Worm (Caenorhabditis elegans): Measurements from ENCODE around the gene ceh-21.

The ceh-21 gene

DNA sequence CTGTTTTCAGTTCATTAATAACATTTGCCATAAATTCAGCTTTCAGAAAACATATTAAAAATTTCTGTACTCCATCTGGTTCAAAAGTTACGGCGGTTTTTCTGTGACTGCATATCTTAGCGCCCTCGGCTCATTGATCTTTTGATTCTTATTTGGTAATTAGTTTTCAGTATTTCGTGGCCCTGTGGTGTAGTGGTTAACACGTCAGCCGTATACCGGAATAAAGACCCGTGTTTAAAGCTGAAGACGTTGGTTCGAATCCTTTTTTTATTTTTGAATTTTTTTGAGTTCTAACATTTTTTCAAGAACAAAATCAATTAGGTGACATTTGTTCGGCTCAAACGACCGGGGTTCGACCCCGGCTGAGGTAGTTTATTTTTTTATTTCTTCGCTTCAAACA is 22.1 kb downstream of the ceh-21 start:
- TF ChIP-seq nhr-23 (tag; optimal IDR thresholded peaks at IDR 0.05) = no peak
- no peak for TF ChIP-seq elt-1 (tag; optimal IDR thresholded peaks at IDR 0.05)
- TF ChIP-seq zag-1 (tag; optimal IDR thresholded peaks at IDR 0.05) = no peak
- no peak for TF ChIP-seq snpc-4 (tag; optimal IDR thresholded peaks at IDR 0.05)
- TF ChIP-seq eor-1 (tag; optimal IDR thresholded peaks at IDR 0.05) = no peak
- TF ChIP-seq fkh-10 (GFP tag; optimal IDR thresholded peaks at IDR 0.05) = no peak
- no peak for TF ChIP-seq nhr-76 (tag; optimal IDR thresholded peaks at IDR 0.05)
- no peak for TF ChIP-seq egl-5 (tag; optimal IDR thresholded peaks at IDR 0.05)
- TF ChIP-seq elt-2 (tag; optimal IDR thresholded peaks at IDR 0.05) = no peak
- TF ChIP-seq ztf-11 (tag; optimal IDR thresholded peaks at IDR 0.05) = no peak
- no peak for TF ChIP-seq fos-1 (tag; optimal IDR thresholded peaks at IDR 0.05)
- TF ChIP-seq hmg-11 (tag; optimal IDR thresholded peaks at IDR 0.05) = no peak
- TF ChIP-seq lsy-12 (tag; optimal IDR thresholded peaks at IDR 0.05) = no peak
- no peak for TF ChIP-seq nfya-1 (tag; optimal IDR thresholded peaks at IDR 0.05; ENCODE audit: insufficient read depth)
- no peak for TF ChIP-seq pha-4 (tag; optimal IDR thresholded peaks at IDR 0.05)
- TF ChIP-seq nhr-11 (tag; optimal IDR thresholded peaks at IDR 0.05) = no peak
- TF ChIP-seq lin-15B (tag; optimal IDR thresholded peaks at IDR 0.05) = no peak

DNA sequence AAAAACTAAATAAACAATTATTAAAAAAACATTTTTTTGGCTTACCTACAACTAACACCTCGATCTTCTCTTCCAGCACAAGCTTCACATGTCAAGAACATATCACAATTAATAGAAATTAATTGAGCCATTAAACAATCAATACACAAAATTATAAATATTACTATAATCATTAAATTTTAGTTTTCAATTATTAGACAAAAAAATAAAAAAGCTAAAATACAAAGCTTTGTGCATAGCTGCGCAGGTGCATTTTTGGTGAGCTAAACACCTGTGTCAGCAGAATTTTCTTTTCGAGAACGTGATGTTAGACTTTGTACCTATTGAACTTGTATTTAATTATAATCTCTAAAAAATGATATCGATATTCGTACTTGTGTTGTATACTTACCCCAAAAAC is 22.6 kb downstream of the ceh-21 start, which contains the start of gene C14E2.6:
TSS of gene C14E2.6 (minus strand) at position 101 of the 400 bp plus-strand sequence.
- TF ChIP-seq ceh-9 (tag; optimal IDR thresholded peaks at IDR 0.05) = no peak
- no peak for TF ChIP-seq tbx-2 (tag; optimal IDR thresholded peaks at IDR 0.05)
- TF ChIP-seq R02D3.7 (tag; optimal IDR thresholded peaks at IDR 0.05) = no peak
- TF ChIP-seq nfya-1 (tag; optimal IDR thresholded peaks at IDR 0.05; ENCODE audit: insufficient read depth) = no peak
- TF ChIP-seq nhr-28 (tag; optimal IDR thresholded peaks at IDR 0.05) = no peak
- TF ChIP-seq ceh-82 (tag; optimal IDR thresholded peaks at IDR 0.05) = no peak
- no peak for TF ChIP-seq elt-3 (tag; optimal IDR thresholded peaks at IDR 0.05)
- no peak for TF ChIP-seq ama-1 (optimal IDR thresholded peaks at IDR 0.05)
- no peak for TF ChIP-seq nhr-67 (tag; optimal IDR thresholded peaks at IDR 0.05)
- no peak for TF ChIP-seq hmg-11 (tag; optimal IDR thresholded peaks at IDR 0.05)
- no peak for TF ChIP-seq ztf-4 (tag; optimal IDR thresholded peaks at IDR 0.05)
- no peak for TF ChIP-seq nhr-43 (tag; optimal IDR thresholded peaks at IDR 0.05; ENCODE audit: poor library complexity, severe bottlenecking)
- no peak for TF ChIP-seq zag-1 (tag; optimal IDR thresholded peaks at IDR 0.05)
- no peak for TF ChIP-seq mdl-1 (tag; optimal IDR thresholded peaks at IDR 0.05)
- TF ChIP-seq fkh-2 (tag; optimal IDR thresholded peaks at IDR 0.05) = no peak
- TF ChIP-seq lin-39 (tag; optimal IDR thresholded peaks at IDR 0.05) = no peak
- no peak for TF ChIP-seq fos-1 (tag; optimal IDR thresholded peaks at IDR 0.05)
- TF ChIP-seq pqm-1 (tag; optimal IDR thresholded peaks at IDR 0.05) = no peak

DNA sequence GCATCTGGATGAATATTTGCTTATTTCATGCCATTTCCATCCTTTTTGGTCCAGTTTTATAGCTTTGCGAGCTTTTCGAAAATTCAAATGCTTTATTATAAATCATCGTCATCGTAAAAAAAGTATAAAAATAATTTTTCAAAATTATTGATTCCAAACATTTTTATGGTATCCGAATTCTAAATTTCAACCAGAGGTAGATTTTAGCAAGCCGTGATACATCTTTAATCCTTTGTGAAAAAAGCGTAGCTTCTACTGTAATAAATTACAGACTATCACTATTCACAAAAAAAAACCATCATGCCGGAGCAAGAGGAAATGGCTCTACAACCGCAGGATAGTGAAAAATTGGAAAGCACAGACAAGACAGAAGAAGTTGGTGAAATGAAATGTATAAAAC is 26.4 kb downstream of the ceh-21 start, which contains the start of gene C14E2.1:
TSS of gene C14E2.1 (plus strand) at position 301 of the 400 bp plus-strand sequence.
- TF ChIP-seq pqm-1 (tag; optimal IDR thresholded peaks at IDR 0.05) (no peak), nhr-11 (tag; optimal IDR thresholded peaks at IDR 0.05) (no peak), eor-1 (tag; optimal IDR thresholded peaks at IDR 0.05) (no peak), aly-2 (tag; optimal IDR thresholded peaks at IDR 0.05) (no peak), nhr-43 (tag; optimal IDR thresholded peaks at IDR 0.05; ENCODE audit: poor library complexity, severe bottlenecking) (no peak), lin-15B (tag; optimal IDR thresholded peaks at IDR 0.05) (no peak), daf-12 (tag; optimal IDR thresholded peaks at IDR 0.05) (no peak), fos-1 (tag; optimal IDR thresholded peaks at IDR 0.05) (no peak), ceh-82 (tag; optimal IDR thresholded peaks at IDR 0.05) (no peak), unc-39 (tag; optimal IDR thresholded peaks at IDR 0.05) (no peak), elt-2 (tag; optimal IDR thresholded peaks at IDR 0.05) (no peak), fkh-2 (tag; optimal IDR thresholded peaks at IDR 0.05) (no peak), elt-3 (tag; optimal IDR thresholded peaks at IDR 0.05) (no peak), egl-27 (tag; optimal IDR thresholded peaks at IDR 0.05) (no peak), nhr-12 (tag; optimal IDR thresholded peaks at IDR 0.05) (no peak)

DNA sequence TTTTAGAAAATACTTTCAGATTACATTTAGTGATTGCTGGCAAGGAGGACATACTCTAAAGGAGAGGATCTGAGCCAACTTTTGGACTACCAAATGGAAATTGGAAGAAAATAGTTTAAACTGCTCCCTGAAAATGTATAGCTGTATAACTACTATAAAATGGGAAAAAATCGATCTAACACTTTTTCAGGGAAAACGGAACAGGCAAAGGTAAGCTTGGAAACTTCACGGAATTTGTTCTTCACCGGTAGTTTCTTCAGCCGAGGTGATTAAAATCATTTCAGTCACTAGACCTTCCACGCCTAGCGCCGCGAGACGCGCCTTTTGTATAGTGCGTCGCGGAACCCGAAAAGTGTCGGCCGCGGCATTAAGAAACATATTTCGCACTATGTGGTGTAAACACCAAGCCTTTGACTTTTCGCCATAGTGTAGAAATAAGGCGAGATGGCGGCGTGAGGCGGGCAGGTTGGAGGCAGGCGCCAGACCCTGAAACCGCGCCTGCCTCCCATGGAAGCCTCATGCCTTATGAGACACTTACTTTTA is 27.2 kb downstream of the ceh-21 start, which contains the start of gene C14E2.5:
TSS of gene C14E2.5 (minus strand) at position 51 of the 543 bp plus-strand sequence.
- no peak for TF ChIP-seq elt-2 (tag; optimal IDR thresholded peaks at IDR 0.05)
- no peak for TF ChIP-seq nhr-76 (tag; optimal IDR thresholded peaks at IDR 0.05)
- no peak for TF ChIP-seq hmg-11 (tag; optimal IDR thresholded peaks at IDR 0.05)
- no peak for TF ChIP-seq nhr-77 (tag; optimal IDR thresholded peaks at IDR 0.05)
- no peak for TF ChIP-seq pha-4 (tag; optimal IDR thresholded peaks at IDR 0.05)
- TF ChIP-seq fkh-2 (tag; optimal IDR thresholded peaks at IDR 0.05) = no peak
- TF ChIP-seq ztf-4 (tag; optimal IDR thresholded peaks at IDR 0.05) = no peak
- TF ChIP-seq mdl-1 (tag; optimal IDR thresholded peaks at IDR 0.05) = no peak
- TF ChIP-seq R02D3.7 (tag; optimal IDR thresholded peaks at IDR 0.05) = no peak
- TF ChIP-seq nhr-43 (tag; optimal IDR thresholded peaks at IDR 0.05; ENCODE audit: poor library complexity, severe bottlenecking) = no peak
- TF ChIP-seq elt-1 (tag; optimal IDR thresholded peaks at IDR 0.05) = no peak
- TF ChIP-seq lin-15B (tag; optimal IDR thresholded peaks at IDR 0.05) = no peak
- no peak for TF ChIP-seq egl-27 (tag; optimal IDR thresholded peaks at IDR 0.05)
- TF ChIP-seq mml-1 (tag; optimal IDR thresholded peaks at IDR 0.05) = no peak
- TF ChIP-seq nhr-11 (tag; optimal IDR thresholded peaks at IDR 0.05) = no peak
- no peak for TF ChIP-seq unc-62 (GFP tag; optimal IDR thresholded peaks at IDR 0.05)
- no peak for TF ChIP-seq nhr-25 (tag; optimal IDR thresholded peaks at IDR 0.05)
- TF ChIP-seq nhr-12 (tag; optimal IDR thresholded peaks at IDR 0.05) = no peak

Data from whole organism, L3 larva.